Fruit fly (Drosophila melanogaster) whole organism, embryonic: ENCODE results near the gene CG8097.

Source experiments
- CG10366 ChIP-seq: fragments of 200-800 bp; sonication (Bioruptor generic); IDR thresholded peaks from 2 replicates; pipeline ENCODE4 v1.3.6; 2022; ENCODE audit warnings: missing biosample characterization, missing genetic modification characterization
- CG11504 ChIP-seq: fragments of 200-800 bp; sonication (Bioruptor generic); optimal IDR thresholded peaks from 3 replicates; lab custom pipeline; 2019; ENCODE audit warnings: missing biosample characterization, mild to moderate bottlenecking, missing genetic modification characterization, moderate library complexity
- CG12942 ChIP-seq: fragments of 200-800 bp; sonication (Bioruptor generic); optimal IDR thresholded peaks from 3 replicates; lab custom pipeline; 2016; ENCODE audit warnings: missing biosample characterization, missing genetic modification characterization
- CG15601 ChIP-seq: fragments of 200-800 bp; sonication (Bioruptor generic); optimal IDR thresholded peaks from 3 replicates; lab custom pipeline; 2019; ENCODE audit warnings: missing biosample characterization, mild to moderate bottlenecking, missing genetic modification characterization, moderate library complexity
- CG15696 ChIP-seq: fragments of 200-800 bp; sonication (Bioruptor generic); optimal IDR thresholded peaks from 2 replicates; lab custom pipeline; 2019; ENCODE audit warnings: missing biosample characterization, mild to moderate bottlenecking, missing genetic modification characterization, moderate library complexity
- CG1647 ChIP-seq: fragments of 200-800 bp; sonication (Bioruptor generic); optimal IDR thresholded peaks from 3 replicates; lab custom pipeline; 2016; ENCODE audit warnings: missing biosample characterization, missing genetic modification characterization
- CG17328 ChIP-seq: fragments of 200-800 bp; sonication (Bioruptor generic); IDR thresholded peaks from 2 replicates; pipeline ENCODE4 v1.3.6; 2022; ENCODE audit warnings: missing biosample characterization, missing genetic modification characterization
- CG2712 ChIP-seq: fragments of 200-800 bp; optimal IDR thresholded peaks from 3 replicates; lab custom pipeline; 2019; ENCODE audit warnings: missing biosample characterization, mild to moderate bottlenecking, missing genetic modification characterization, moderate library complexity
- CG30403 ChIP-seq: fragments of 200-800 bp; sonication (Bioruptor generic); optimal IDR thresholded peaks from 3 replicates; lab custom pipeline; 2016; ENCODE audit warnings: missing biosample characterization, missing genetic modification characterization
- CG32772 ChIP-seq: fragments of 200-800 bp; sonication (Bioruptor generic); IDR thresholded peaks from 2 replicates; pipeline ENCODE4 v1.3.6; 2022; ENCODE audit warnings: missing biosample characterization, missing genetic modification characterization
- CG43689 ChIP-seq: fragments of 200-800 bp; sonication (Bioruptor generic); IDR thresholded peaks from 2 replicates; pipeline ENCODE4 v1.3.6; 2022; ENCODE audit warnings: missing biosample characterization, missing genetic modification characterization
- CG4404 ChIP-seq: fragments of 200-800 bp; sonication (Bioruptor generic); IDR thresholded peaks from 2 replicates; pipeline ENCODE4 v1.3.6; 2022; ENCODE audit warnings: missing biosample characterization, missing genetic modification characterization
- CG4707 ChIP-seq: fragments of 200-800 bp; sonication (Bioruptor generic); optimal IDR thresholded peaks from 2 replicates; lab custom pipeline; 2018; ENCODE audit warnings: missing biosample characterization, mild to moderate bottlenecking, missing genetic modification characterization, moderate library complexity
- CG4854 ChIP-seq: fragments of 200-800 bp; sonication (Bioruptor generic); optimal IDR thresholded peaks from 2 replicates; lab custom pipeline; 2016; ENCODE audit warnings: missing biosample characterization, missing genetic modification characterization, inconsistent platforms
- CG6683 ChIP-seq: fragments of 200-800 bp; sonication (Bioruptor generic); optimal IDR thresholded peaks from 2 replicates; lab custom pipeline; 2017; ENCODE audit warnings: missing biosample characterization, mild to moderate bottlenecking, missing genetic modification characterization, missing genetic modification reagents
- Dip3 ChIP-seq: fragments of 200-800 bp; sonication (Bioruptor generic); optimal IDR thresholded peaks from 3 replicates; lab custom pipeline; 2016; ENCODE audit warnings: missing biosample characterization, missing genetic modification characterization
- Doc3 ChIP-seq: fragments of 200-800 bp; sonication (Bioruptor generic); IDR thresholded peaks from 3 replicates; pipeline ENCODE4 v1.3.6; 2022; ENCODE audit warnings: missing biosample characterization, missing genetic modification characterization; ENCODE audit not compliant: partially characterized antibody
- E2f1 ChIP-seq: fragments of 200-800 bp; sonication (Bioruptor generic); IDR thresholded peaks from 2 replicates; pipeline ENCODE4 v1.3.6; 2022; ENCODE audit warnings: missing biosample characterization, missing genetic modification characterization
- E2f2 ChIP-seq: fragments of 200-800 bp; sonication (Bioruptor generic); IDR thresholded peaks from 2 replicates; pipeline ENCODE4 v1.3.6; 2022; ENCODE audit warnings: missing biosample characterization, missing genetic modification characterization
- Elba2 ChIP-seq: fragments of 200-800 bp; sonication (Bioruptor generic); optimal IDR thresholded peaks from 3 replicates; lab custom pipeline; 2016; ENCODE audit warnings: missing biosample characterization, missing genetic modification characterization
- HLH3B ChIP-seq: fragments of 200-800 bp; sonication (Bioruptor generic); IDR thresholded peaks from 2 replicates; pipeline ENCODE4 v1.3.6; 2022; ENCODE audit warnings: missing biosample characterization, missing genetic modification characterization
- HLH4C ChIP-seq: fragments of 200-800 bp; sonication (Bioruptor generic); IDR thresholded peaks from 3 replicates; pipeline ENCODE4 v1.3.6; 2022; ENCODE audit warnings: missing biosample characterization, missing genetic modification characterization; ENCODE audit not compliant: partially characterized antibody
- HmgZ ChIP-seq: fragments of 200-800 bp; sonication (Bioruptor generic); optimal IDR thresholded peaks from 2 replicates; lab custom pipeline; 2018; ENCODE audit warnings: missing biosample characterization, mild to moderate bottlenecking, missing genetic modification characterization
- MBD-R2 ChIP-seq: fragments of 200-800 bp; sonication (Bioruptor generic); IDR thresholded peaks from 2 replicates; pipeline ENCODE4 v1.3.6; 2022; ENCODE audit warnings: missing biosample characterization, missing genetic modification characterization
- Med ChIP-seq: fragments of 200-800 bp; sonication (Bioruptor generic); peaks from one replicate; lab custom pipeline; 2016; ENCODE audit warnings: missing biosample characterization, missing genetic modification characterization, mild to moderate bottlenecking, inconsistent platforms, moderate library complexity
- Meics ChIP-seq: fragments of 200-800 bp; sonication (Bioruptor generic); optimal IDR thresholded peaks from 2 replicates; lab custom pipeline; 2017; ENCODE audit warnings: missing biosample characterization, mild to moderate bottlenecking, missing genetic modification characterization
- Myb ChIP-seq: fragments of 200-800 bp; sonication (Bioruptor generic); optimal IDR thresholded peaks from 2 replicates; lab custom pipeline; 2016; ENCODE audit warnings: missing biosample characterization, missing genetic modification characterization
- Oaz ChIP-seq: fragments of 200-800 bp; sonication (Bioruptor generic); IDR thresholded peaks from 2 replicates; pipeline ENCODE4 v1.3.6; 2022; ENCODE audit warnings: missing biosample characterization, missing genetic modification characterization
- Optix ChIP-seq: fragments of 200-800 bp; sonication (Bioruptor generic); IDR thresholded peaks from 3 replicates; pipeline ENCODE4 v1.3.6; 2022; ENCODE audit warnings: missing biosample characterization, missing genetic modification characterization
- Rfx ChIP-seq: fragments of 200-800 bp; sonication (Bioruptor generic); IDR thresholded peaks from 2 replicates; pipeline ENCODE4 v1.3.6; 2022; ENCODE audit warnings: missing biosample characterization, missing genetic modification characterization
- Rx ChIP-seq: fragments of 200-800 bp; sonication (Bioruptor generic); IDR thresholded peaks from 2 replicates; pipeline ENCODE4 v1.3.6; 2022; ENCODE audit warnings: missing biosample characterization, missing genetic modification characterization
- ara ChIP-seq: fragments of 200-800 bp; sonication (Bioruptor generic); IDR thresholded peaks from 2 replicates; pipeline ENCODE4 v1.3.6; 2022; ENCODE audit warnings: missing biosample characterization, missing genetic modification characterization
- ase ChIP-seq: fragments of 200-800 bp; sonication (Bioruptor generic); IDR thresholded peaks from 3 replicates; pipeline ENCODE4 v1.3.6; 2022; ENCODE audit warnings: missing biosample characterization, missing genetic modification characterization
- az2 ChIP-seq: fragments of 200-800 bp; sonication (Bioruptor generic); optimal IDR thresholded peaks from 3 replicates; lab custom pipeline; 2016; ENCODE audit warnings: missing biosample characterization, missing genetic modification characterization
- corto ChIP-seq: fragments of 200-800 bp; sonication (Bioruptor generic); optimal IDR thresholded peaks from 2 replicates; lab custom pipeline; 2016; ENCODE audit warnings: missing biosample characterization, mild to moderate bottlenecking, missing genetic modification characterization, moderate library complexity
- dan ChIP-seq: fragments of 200-800 bp; sonication (Bioruptor generic); IDR thresholded peaks from 2 replicates; pipeline ENCODE4 v1.3.6; 2022; ENCODE audit warnings: missing biosample characterization, missing genetic modification characterization
- ems ChIP-seq: fragments of 200-800 bp; sonication (Bioruptor generic); optimal IDR thresholded peaks from 3 replicates; lab custom pipeline; 2016; ENCODE audit warnings: missing biosample characterization, missing genetic modification characterization
- esg ChIP-seq: fragments of 200-800 bp; sonication (Bioruptor generic); conservative IDR thresholded peaks from 2 replicates; pipeline ENCODE4 v1.3.6; 2022; ENCODE audit warnings: missing biosample characterization, missing genetic modification characterization
- gce ChIP-seq: fragments of 200-800 bp; sonication (Bioruptor generic); IDR thresholded peaks from 3 replicates; pipeline ENCODE4 v1.3.6; 2022; ENCODE audit warnings: missing biosample characterization, missing genetic modification characterization
- gem ChIP-seq: fragments of 200-800 bp; sonication (Bioruptor generic); optimal IDR thresholded peaks from 2 replicates; lab custom pipeline; 2019; ENCODE audit warnings: missing biosample characterization, mild to moderate bottlenecking, missing genetic modification characterization, moderate library complexity
- gsb ChIP-seq: fragments of 200-800 bp; sonication (Bioruptor generic); IDR thresholded peaks from 2 replicates; pipeline ENCODE4 v1.3.6; 2022; ENCODE audit warnings: missing biosample characterization, missing genetic modification characterization
- ken ChIP-seq: fragments of 200-800 bp; sonication (Bioruptor generic); IDR thresholded peaks from 3 replicates; pipeline ENCODE4 v1.3.6; 2022; ENCODE audit warnings: missing biosample characterization, missing genetic modification characterization
- nau ChIP-seq: fragments of 200-800 bp; sonication (Bioruptor generic); optimal IDR thresholded peaks from 3 replicates; lab custom pipeline; 2017; ENCODE audit warnings: missing biosample characterization, mild to moderate bottlenecking, missing genetic modification characterization, missing genetic modification reagents
- oc ChIP-seq: fragments of 200-800 bp; sonication (Bioruptor generic); optimal IDR thresholded peaks from 2 replicates; lab custom pipeline; 2018; ENCODE audit warnings: missing biosample characterization, mild to moderate bottlenecking, missing genetic modification characterization, moderate library complexity
- otp ChIP-seq: fragments of 200-800 bp; sonication (Bioruptor generic); IDR thresholded peaks from 3 replicates; pipeline ENCODE4, ENCODE4 v1.3.6; 2022; ENCODE audit warnings: missing biosample characterization, missing genetic modification characterization
- ranshi ChIP-seq: fragments of 200-800 bp; sonication (Bioruptor generic); IDR thresholded peaks from 2 replicates; pipeline ENCODE4 v1.3.6; 2022; ENCODE audit warnings: missing biosample characterization, missing genetic modification characterization
- trem ChIP-seq: fragments of 200-800 bp; optimal IDR thresholded peaks from 3 replicates; lab custom pipeline; 2019; ENCODE audit warnings: missing biosample characterization, mild to moderate bottlenecking, missing genetic modification characterization, moderate library complexity
- twi ChIP-seq: fragments of 200-800 bp; optimal IDR thresholded peaks from 2 replicates; lab custom pipeline; 2019; ENCODE audit warnings: missing biosample characterization, mild to moderate bottlenecking, missing genetic modification characterization, moderate library complexity
- vnd ChIP-seq: fragments of 200-800 bp; sonication (Bioruptor generic); IDR thresholded peaks from 3 replicates; pipeline ENCODE4 v1.3.6; 2022; ENCODE audit warnings: missing biosample characterization, missing genetic modification characterization; ENCODE audit not compliant: partially characterized antibody
- wor ChIP-seq: fragments of 200-800 bp; sonication (Bioruptor generic); IDR thresholded peaks from 2 replicates; pipeline ENCODE4 v1.3.6; 2022; ENCODE audit warnings: missing biosample characterization, missing genetic modification characterization

CG8097 gene

dm6 chrX:15594230-15594857 lies 11.4 kb downstream of the CG8097 start (continued):
- TF ChIP-seq Myb (GFP tag; lab: Kevin White, UChicago) (no peak), corto (GFP tag; lab: Kevin White, UChicago) (no peak), wor (GFP tag; lab: Robert Waterston, UW) (no peak), CG43689 (GFP tag; lab: Robert Waterston, UW) (no peak), gem (tag; lab: Kevin White, UChicago) (peak; percentile 35), ase (peak; percentile 47; the same call in 1 of the 3 replicates), ken (GFP tag; lab: Robert Waterston, UW) (peak; percentile 66; the same call in 2 of the 3 replicates), Med (GFP tag; lab: Kevin White, UChicago) (peak; percentile 75), trem (peak; percentile 31), ems (no peak), Rfx (peak; percentile 80), CG1647 (GFP tag; lab: Kevin White, UChicago) (no peak), E2f1 (GFP tag; lab: Robert Waterston, UW) (peak; percentile 65), HLH3B (GFP tag; lab: Robert Waterston, UW) (peak; percentile 49), Rx (GFP tag; lab: Robert Waterston, UW) (peak; percentile 17; the same call in 1 of the 2 replicates), oc (tag; lab: Kevin White, UChicago) (no peak), esg (GFP tag; lab: Robert Waterston, UW) (no peak), az2 (GFP tag; lab: Kevin White, UChicago) (peak; percentile 30), CG2712 (tag; lab: Kevin White, UChicago) (peak; percentile 41), gce (no peak), CG6683 (GFP tag; lab: Kevin White, UChicago) (no peak), HLH4C (GFP tag; lab: Robert Waterston, UW) (0 out of 3 replicates have a peak, but pooled peaks have one; percentile 29), CG4404 (GFP tag; lab: Robert Waterston, UW) (0 out of 2 replicates have a peak, but pooled peaks have one; percentile 7), Dip3 (GFP tag; lab: Kevin White, UChicago) (no peak), dan (GFP tag; lab: Robert Waterston, UW) (no peak), ara (GFP tag; lab: Robert Waterston, UW) (no peak; the same call in 1 of the 2 replicates), CG4707 (no peak), CG17328 (GFP tag; lab: Robert Waterston, UW) (peak; percentile 50; the same call in 1 of the 2 replicates), CG10366 (GFP tag; lab: Robert Waterston, UW) (peak; percentile 20), gsb (no peak), Elba2 (no peak), HmgZ (tag; lab: Kevin White, UChicago) (peak; percentile 25), Oaz (no peak), otp (0 out of 3 replicates have a peak, but pooled peaks have one; percentile 37), CG32772 (GFP tag; lab: Robert Waterston, UW) (peak; percentile 61), CG15696 (tag; lab: Kevin White, UChicago) (peak; percentile 60), Meics (GFP tag; lab: Kevin White, UChicago) (peak; percentile 27), CG15601 (tag; lab: Kevin White, UChicago) (peak; percentile 10), CG12942 (peak; percentile 5), MBD-R2 (0 out of 2 replicates have a peak, but pooled peaks have one; percentile 22), nau (GFP tag; lab: Kevin White, UChicago) (no peak), CG30403 (GFP tag; lab: Kevin White, UChicago) (peak; percentile 23), Optix (GFP tag; lab: Robert Waterston, UW) (peak; percentile 53; the same call in 2 of the 3 replicates), Doc3 (GFP tag; lab: Robert Waterston, UW) (no peak), vnd (0 out of 3 replicates have a peak, but pooled peaks have one; percentile 22), E2f2 (GFP tag; lab: Robert Waterston, UW) (peak; percentile 69), CG11504 (tag; lab: Kevin White, UChicago) (peak; percentile 93), CG4854 (GFP tag; lab: Kevin White, UChicago) (no peak), twi (tag; lab: Kevin White, UChicago) (peak; percentile 51), ranshi (0 out of 2 replicates have a peak, but pooled peaks have one; percentile 17)
